Fruit fly (Drosophila melanogaster) whole organism, adult: Measurements from ENCODE around the gene Vps16A.

Experiments
- CG11617 ChIP-seq: fragments of 200-800 bp; sonication (Bioruptor generic); optimal IDR thresholded peaks from 2 replicates; lab custom pipeline; 2017; ENCODE audit warnings: mild to moderate bottlenecking, missing biosample characterization, missing genetic modification reagents, missing genetic modification characterization
- CG12768 ChIP-seq: fragments of 200-800 bp; sonication (Bioruptor generic); optimal IDR thresholded peaks from 2 replicates; lab custom pipeline; 2017; ENCODE audit warnings: missing biosample characterization, missing genetic modification characterization, mild to moderate bottlenecking, moderate library complexity, missing genetic modification reagents
- CG14711 ChIP-seq: fragments of 200-800 bp; sonication (Bioruptor generic); optimal IDR thresholded peaks from 2 replicates; lab custom pipeline; 2018; ENCODE audit warnings: missing biosample characterization, mild to moderate bottlenecking, missing genetic modification characterization, moderate library complexity
- CG1620 ChIP-seq: fragments of 200-800 bp; sonication (Bioruptor generic); optimal IDR thresholded peaks from 2 replicates; lab custom pipeline; 2016; ENCODE audit warnings: missing biosample characterization, missing genetic modification characterization
- CG33017 ChIP-seq: fragments of 200-800 bp; sonication (Bioruptor generic); optimal IDR thresholded peaks from 2 replicates; lab custom pipeline; 2018; ENCODE audit warnings: missing biosample characterization, mild to moderate bottlenecking, missing genetic modification characterization, moderate library complexity
- CG5204 ChIP-seq: fragments of 200-800 bp; sonication (Bioruptor generic); optimal IDR thresholded peaks from 2 replicates; lab custom pipeline; 2016; ENCODE audit warnings: missing biosample characterization, missing genetic modification characterization
- CG7045 ChIP-seq: fragments of 200-800 bp; sonication (Bioruptor generic); optimal IDR thresholded peaks from 2 replicates; lab custom pipeline; 2017; ENCODE audit warnings: missing biosample characterization, mild to moderate bottlenecking, missing genetic modification characterization
- CG7101 ChIP-seq: fragments of 200-800 bp; sonication (Bioruptor generic); optimal IDR thresholded peaks from 2 replicates; lab custom pipeline; 2018; ENCODE audit warnings: missing biosample characterization, mild to moderate bottlenecking, missing genetic modification characterization, moderate library complexity
- Clk ChIP-seq: fragments of 200-800 bp; sonication (Bioruptor generic); optimal IDR thresholded peaks from 2 replicates; lab custom pipeline; 2017; ENCODE audit warnings: missing biosample characterization, missing genetic modification characterization
- Crg-1 ChIP-seq: fragments of 200-800 bp; sonication (Bioruptor generic); optimal IDR thresholded peaks from 2 replicates; lab custom pipeline; 2016; ENCODE audit warnings: missing biosample characterization, missing genetic modification characterization
- Hr96 ChIP-seq: fragments of 200-800 bp; sonication (Bioruptor generic); optimal IDR thresholded peaks from 2 replicates; lab custom pipeline; 2016; ENCODE audit warnings: missing biosample characterization, missing genetic modification characterization
- Mnt ChIP-seq: fragments of 200-800 bp; sonication (Bioruptor generic); optimal IDR thresholded peaks from 2 replicates; lab custom pipeline; 2016; ENCODE audit warnings: missing biosample characterization, mild to moderate bottlenecking, missing genetic modification characterization
- bab1 ChIP-seq: fragments of 200-800 bp; sonication (Bioruptor generic); optimal IDR thresholded peaks from 3 replicates; lab custom pipeline; 2019; ENCODE audit warnings: missing biosample characterization, mild to moderate bottlenecking, missing genetic modification characterization, moderate library complexity
- cic ChIP-seq: fragments of 200-800 bp; sonication (Bioruptor generic); optimal IDR thresholded peaks from 2 replicates; lab custom pipeline; 2017; ENCODE audit warnings: missing biosample characterization, mild to moderate bottlenecking, missing genetic modification characterization, moderate library complexity
- cnc ChIP-seq, 2 experiments: fragments of >200 bp; optimal IDR thresholded peaks; 2 replicates each; lab custom pipeline; 2017
- kay ChIP-seq: fragments of 200-800 bp; sonication (Bioruptor generic); peaks from one replicate; lab custom pipeline; 2016; ENCODE audit warnings: missing biosample characterization, missing genetic modification characterization, borderline replicate concordance
- ovo ChIP-seq: fragments of 200-800 bp; sonication (Bioruptor generic); optimal IDR thresholded peaks from 2 replicates; lab custom pipeline; 2016; ENCODE audit warnings: missing biosample characterization, missing genetic modification characterization
- pad ChIP-seq: fragments of 200-800 bp; sonication (Bioruptor generic); optimal IDR thresholded peaks from 3 replicates; lab custom pipeline; 2017; ENCODE audit warnings: missing biosample characterization, missing genetic modification characterization, mild to moderate bottlenecking, moderate library complexity, missing genetic modification reagents
- tj ChIP-seq: fragments of 200-800 bp; sonication (Bioruptor generic); optimal IDR thresholded peaks from 3 replicates; lab custom pipeline; 2017; ENCODE audit warnings: missing biosample characterization, mild to moderate bottlenecking, missing genetic modification characterization, moderate library complexity
- toe ChIP-seq: fragments of 200-800 bp; sonication (Bioruptor generic); optimal IDR thresholded peaks from 2 replicates; lab custom pipeline; 2016; ENCODE audit warnings: missing biosample characterization, missing genetic modification characterization

Vps16A gene

DNA sequence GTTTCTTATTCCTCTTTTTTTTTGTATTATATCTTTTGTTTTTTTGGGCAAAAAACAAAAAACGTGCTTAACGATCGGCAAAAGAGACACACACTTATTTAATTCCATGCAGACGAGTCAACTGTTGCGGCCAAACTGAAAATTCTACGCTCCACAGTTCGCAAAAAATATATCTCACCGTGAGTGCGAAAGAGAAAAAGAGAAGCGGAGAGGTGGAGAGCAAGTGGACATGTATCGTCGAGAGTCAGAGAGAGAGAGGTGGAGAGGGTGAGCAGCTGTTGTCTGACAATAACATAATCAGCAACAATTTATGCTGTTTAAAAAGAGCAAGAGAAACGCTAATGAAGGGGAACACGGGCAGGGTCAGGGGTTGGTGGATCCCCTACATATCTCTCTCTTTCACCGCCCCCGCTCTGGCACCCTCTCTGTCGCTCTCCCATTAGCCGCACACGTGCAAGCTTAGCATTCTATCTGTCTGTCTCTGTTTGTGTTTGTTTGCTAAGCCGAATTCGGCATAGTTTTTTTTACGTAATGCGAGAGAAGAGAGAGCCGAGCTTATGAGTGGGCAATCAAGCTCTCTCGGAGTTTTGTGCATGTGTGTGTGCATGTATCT is 40.0 kb upstream of the Vps16A start:
- TF ChIP-seq CG14711 (tag; lab: Kevin White, UChicago) (no peak), toe (no peak), cnc (optimal IDR thresholded peaks at IDR 0.05; lab: Kevin White, UChicago) (no peak), tj (GFP tag; lab: Kevin White, UChicago) (peak; percentile 87), Mnt (GFP tag; lab: Kevin White, UChicago) (peak; percentile 79), CG33017 (no peak), bab1 (no peak), cic (GFP tag; lab: Kevin White, UChicago) (no peak), CG7045 (GFP tag; lab: Kevin White, UChicago) (no peak), Clk (GFP tag; lab: Kevin White, UChicago) (no peak), CG1620 (GFP tag; lab: Kevin White, UChicago) (no peak), CG5204 (GFP tag; lab: Kevin White, UChicago) (no peak), Crg-1 (GFP tag; lab: Kevin White, UChicago) (no peak), Hr96 (no peak), kay (GFP tag; lab: Kevin White, UChicago) (no peak), ovo (GFP tag; lab: Kevin White, UChicago) (no peak), CG11617 (no peak), pad (GFP tag; lab: Kevin White, UChicago) (peak; percentile 99)

- TF ChIP-seq cnc (optimal IDR thresholded peaks at IDR 0.05; lab: Kevin White, UChicago) (no peak), Crg-1 (GFP tag; lab: Kevin White, UChicago) (peak; percentile 38), CG33017 (peak; percentile 87), CG14711 (tag; lab: Kevin White, UChicago) (peak; percentile 85), Mnt (GFP tag; lab: Kevin White, UChicago) (no peak), ovo (GFP tag; lab: Kevin White, UChicago) (no peak), kay (GFP tag; lab: Kevin White, UChicago) (no peak), CG5204 (GFP tag; lab: Kevin White, UChicago) (no peak), CG12768 (GFP tag; lab: Kevin White, UChicago) (peak; percentile 37), cic (GFP tag; lab: Kevin White, UChicago) (no peak), pad (GFP tag; lab: Kevin White, UChicago) (no peak), CG7101 (tag; lab: Kevin White, UChicago) (peak; percentile 82), bab1 (peak; percentile 85), CG7045 (GFP tag; lab: Kevin White, UChicago) (peak; percentile 63), CG1620 (GFP tag; lab: Kevin White, UChicago) (no peak), CG11617 (peak; percentile 38), tj (GFP tag; lab: Kevin White, UChicago) (no peak), Clk (GFP tag; lab: Kevin White, UChicago) (no peak), Hr96 (no peak), toe (no peak)
Observed at dm6 chr3R:9227330-9227729, 39.5 kb upstream of the Vps16A start.

DNA sequence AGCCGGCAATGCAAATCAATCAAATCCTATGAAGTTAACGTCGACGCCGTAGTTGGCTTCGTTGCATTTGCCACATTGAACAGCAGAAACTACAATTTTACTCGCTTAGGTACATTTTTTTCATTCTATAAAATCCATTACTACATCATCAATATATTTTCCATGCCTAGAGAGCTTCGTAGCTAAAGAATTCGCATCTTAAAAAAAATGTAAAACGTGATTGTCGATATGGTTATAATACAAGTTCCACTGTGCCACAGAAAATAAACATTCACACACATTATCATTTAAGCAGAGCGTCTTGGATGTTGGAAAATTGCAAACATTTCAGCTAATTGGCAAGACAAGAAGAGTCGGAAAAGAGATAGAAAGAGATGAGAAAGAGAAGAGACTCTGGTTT is 38.9 kb upstream of the Vps16A start:
- TF ChIP-seq cic (GFP tag; lab: Kevin White, UChicago), result no peak
- TF ChIP-seq cnc (optimal IDR thresholded peaks at IDR 0.05; lab: Kevin White, UChicago), result no peak
- no peak for TF ChIP-seq bab1
- no peak for TF ChIP-seq toe
- no peak for TF ChIP-seq Hr96
- TF ChIP-seq CG1620 (GFP tag; lab: Kevin White, UChicago), result no peak
- TF ChIP-seq CG14711 (tag; lab: Kevin White, UChicago), result no peak
- TF ChIP-seq CG7101 (tag; lab: Kevin White, UChicago), result no peak
- TF ChIP-seq CG7045 (GFP tag; lab: Kevin White, UChicago), result no peak
- no peak for TF ChIP-seq CG5204 (GFP tag; lab: Kevin White, UChicago)
- TF ChIP-seq CG11617, result no peak
- no peak for TF ChIP-seq CG12768 (GFP tag; lab: Kevin White, UChicago)
- no peak for TF ChIP-seq pad (GFP tag; lab: Kevin White, UChicago)
- TF ChIP-seq tj (GFP tag; lab: Kevin White, UChicago), result no peak
- no peak for TF ChIP-seq ovo (GFP tag; lab: Kevin White, UChicago)
- no peak for TF ChIP-seq CG33017
- TF ChIP-seq Clk (GFP tag; lab: Kevin White, UChicago), result no peak
- no peak for TF ChIP-seq kay (GFP tag; lab: Kevin White, UChicago)

DNA sequence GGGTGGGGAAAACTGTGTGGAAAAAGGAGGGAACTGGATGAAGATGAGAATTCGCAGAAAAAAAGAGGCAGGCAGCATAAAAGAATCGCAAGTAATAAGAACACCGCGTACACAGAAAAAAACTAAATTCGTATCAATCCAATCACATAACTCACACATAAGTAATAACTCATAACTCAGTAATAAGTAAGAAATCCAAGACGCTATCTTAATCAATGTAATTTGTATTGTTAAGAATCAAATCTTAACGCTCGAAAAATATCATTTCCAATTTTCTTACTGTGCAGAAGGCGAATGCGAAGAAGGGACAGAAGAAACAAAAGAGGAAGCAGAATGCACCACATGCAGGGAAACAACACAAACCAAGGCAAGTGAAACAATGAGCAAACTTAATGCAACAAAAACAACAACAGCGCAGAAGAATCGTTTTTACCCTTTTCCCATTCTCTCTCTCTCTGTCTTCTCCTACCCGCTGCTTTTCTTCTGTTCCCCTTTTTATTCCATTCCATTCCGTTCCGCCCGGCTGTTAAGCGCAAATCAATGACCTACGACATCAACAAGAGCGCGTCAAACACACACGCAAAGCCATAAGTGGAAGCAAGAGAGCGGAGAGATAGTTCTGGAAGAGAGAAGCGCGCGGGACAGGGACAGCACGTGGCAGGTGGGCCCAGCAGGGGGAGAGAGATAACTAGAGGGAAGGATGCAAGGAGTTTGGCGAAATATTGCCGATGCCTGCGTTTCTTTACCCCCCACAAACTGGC is 37.6 kb upstream of the Vps16A start:
- peak; percentile 73 for TF ChIP-seq CG11617
- peak; percentile 47 for TF ChIP-seq Crg-1 (GFP tag; lab: Kevin White, UChicago)
- TF ChIP-seq CG7045 (GFP tag; lab: Kevin White, UChicago), result peak; percentile 37
- no peak for TF ChIP-seq CG12768 (GFP tag; lab: Kevin White, UChicago)
- no peak for TF ChIP-seq cnc (optimal IDR thresholded peaks at IDR 0.05; lab: Kevin White, UChicago)
- no peak for TF ChIP-seq Hr96
- no peak for TF ChIP-seq ovo (GFP tag; lab: Kevin White, UChicago)
- TF ChIP-seq Mnt (GFP tag; lab: Kevin White, UChicago), result peak; percentile 38
- peak; percentile 80 for TF ChIP-seq CG14711 (tag; lab: Kevin White, UChicago)
- TF ChIP-seq CG7101 (tag; lab: Kevin White, UChicago), result peak; percentile 72
- TF ChIP-seq toe, result no peak
- peak; percentile 93 for TF ChIP-seq bab1
- TF ChIP-seq pad (GFP tag; lab: Kevin White, UChicago), result peak; percentile 98
- no peak for TF ChIP-seq CG5204 (GFP tag; lab: Kevin White, UChicago)
- TF ChIP-seq CG33017, result peak; percentile 37
- no peak for TF ChIP-seq cic (GFP tag; lab: Kevin White, UChicago)
- TF ChIP-seq tj (GFP tag; lab: Kevin White, UChicago), result peak; percentile 56
- TF ChIP-seq kay (GFP tag; lab: Kevin White, UChicago), result peak; percentile 34
- no peak for TF ChIP-seq Clk (GFP tag; lab: Kevin White, UChicago)
- TF ChIP-seq CG1620 (GFP tag; lab: Kevin White, UChicago), result peak; percentile 43
